Worm (Caenorhabditis elegans) whole organism, young adult: ENCODE data around the gene T05A12.3.

Experiments
- B0035.1 ChIP-seq: sonication (generic microtip); optimal IDR thresholded peaks from 2 replicates; lab custom pipeline; 2016; ENCODE audit warnings: missing genetic modification characterization, mild to moderate bottlenecking, missing compliant biosample characterization, missing genotype, missing genetic modification reagents
- F23B12.7 ChIP-seq: sonication (generic microtip); optimal IDR thresholded peaks from 2 replicates; lab custom pipeline; 2017; ENCODE audit warnings: missing genetic modification characterization, mild to moderate bottlenecking, missing compliant biosample characterization, antibody characterized with exemption, moderate library complexity; ENCODE audit not compliant: insufficient read depth
- F37B4.10 ChIP-seq: fragments of 200-800 bp; sonication (Bioruptor generic); IDR thresholded peaks from 2 replicates; pipeline ENCODE4 v1.3.6; 2022; ENCODE audit warnings: missing genetic modification characterization, missing compliant biosample characterization
- F39B2.1 ChIP-seq: fragments of 200-800 bp; sonication (Bioruptor generic); IDR thresholded peaks from 2 replicates; pipeline ENCODE4 v1.3.6; 2022; ENCODE audit warnings: missing genetic modification reagents, missing genetic modification characterization, missing compliant biosample characterization
- attf-5 ChIP-seq: fragments of 200-800 bp; sonication (Bioruptor generic); optimal IDR thresholded peaks from 2 replicates; lab custom pipeline; 2018; ENCODE audit warnings: mild to moderate bottlenecking, missing genetic modification characterization, missing compliant biosample characterization
- cebp-1 ChIP-seq, 2 experiments: fragments of 200-800 bp in 1 of 2; sonication (Bioruptor generic) in 1 of 2; sonication (generic microtip) in 1 of 2; IDR thresholded peaks in 1 of 2; optimal IDR thresholded peaks in 1 of 2; 2 replicates each; pipeline versions ENCODE4 v1.3.6 to Lab custom; 2017 to 2022; ENCODE audit warnings: missing compliant biosample characterization in 2 of 2, missing genetic modification characterization in 2 of 2, mild to moderate bottlenecking in 1 of 2, missing genetic modification reagents in 1 of 2, moderate library complexity in 1 of 2
- lag-1 ChIP-seq: fragments of 200-800 bp; sonication (Bioruptor generic); IDR thresholded peaks from 2 replicates; pipeline ENCODE4 v1.3.6; 2022; ENCODE audit warnings: missing genetic modification reagents, missing genetic modification characterization, missing compliant biosample characterization
- madf-8 ChIP-seq: fragments of 200-800 bp; sonication (Bioruptor generic); conservative IDR thresholded peaks from 2 replicates; pipeline ENCODE4 v1.3.6; 2022; ENCODE audit warnings: missing genetic modification reagents, missing genetic modification characterization, missing compliant biosample characterization
- mel-28 ChIP-seq: sonication (generic microtip); optimal IDR thresholded peaks from 2 replicates; lab custom pipeline; 2016; ENCODE audit warnings: borderline replicate concordance, mild to moderate bottlenecking, missing genetic modification characterization, missing compliant biosample characterization
- nhr-80 ChIP-seq: sonication (generic microtip); optimal IDR thresholded peaks from 2 replicates; lab custom pipeline; 2016; ENCODE audit warnings: missing genetic modification characterization, missing compliant biosample characterization
- snpc-1.3 ChIP-seq: sonication (generic microtip); optimal IDR thresholded peaks from 2 replicates; lab custom pipeline; 2017; ENCODE audit warnings: missing genetic modification characterization, mild to moderate bottlenecking, missing compliant biosample characterization, antibody characterized with exemption, moderate library complexity, missing genotype, missing genetic modification reagents; ENCODE audit not compliant: insufficient read depth
- snpc-4 ChIP-seq, 5 experiments: fragments of 150-350 bp in 1 of 5; sonication (generic microtip) in 4 of 5; optimal IDR thresholded peaks; 2 replicates each; lab custom pipeline; 2014 to 2018; ENCODE audit warnings: missing genetic modification characterization in 5 of 5, missing biosample characterization in 3 of 5, antibody characterized with exemption in 2 of 5, mild to moderate bottlenecking in 2 of 5, missing compliant biosample characterization in 2 of 5, missing genotype in 2 of 5, moderate library complexity in 2 of 5, missing genetic modification reagents in 1 of 5
- tbp1 ChIP-seq: fragments of 200-800 bp; sonication (Bioruptor generic); optimal IDR thresholded peaks from 2 replicates; lab custom pipeline; 2018; ENCODE audit warnings: mild to moderate bottlenecking, missing genetic modification characterization, missing compliant biosample characterization
- ztf-6 ChIP-seq: fragments of 200-800 bp; sonication (Bioruptor generic); IDR thresholded peaks from 2 replicates; pipeline ENCODE4 v1.3.6; 2022; ENCODE audit warnings: missing genetic modification reagents, missing genetic modification characterization, missing compliant biosample characterization

Gene T05A12.3

DNA sequence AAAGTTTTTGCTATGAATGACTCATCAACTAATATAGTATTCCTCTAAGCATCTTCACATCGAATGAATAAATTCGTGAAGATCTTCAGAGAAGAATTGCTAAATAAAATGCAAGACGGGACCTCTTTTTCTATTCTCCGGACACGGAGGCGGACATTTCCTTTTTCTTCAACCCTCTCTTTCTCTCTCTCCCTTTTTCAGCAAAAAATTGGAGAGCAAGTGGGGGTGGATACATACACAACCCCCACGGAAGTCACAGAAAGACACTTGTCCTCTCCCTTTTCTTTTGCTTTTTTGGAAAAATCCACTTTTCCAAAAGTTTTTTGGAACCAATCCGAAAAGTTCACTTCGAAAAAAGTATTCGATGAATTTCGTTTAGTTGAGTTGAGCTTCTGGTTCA is 52.7 kb downstream of the T05A12.3 start:
- TF ChIP-seq B0035.1 (tag; lab: Kevin White, UChicago) (no peak), F23B12.7 (tag; lab: Kevin White, UChicago) (no peak), tbp1 (no peak), mel-28 (tag; lab: Kevin White, UChicago) (no peak)
- TF ChIP-seq, all 124 proteins: peak for 0

DNA sequence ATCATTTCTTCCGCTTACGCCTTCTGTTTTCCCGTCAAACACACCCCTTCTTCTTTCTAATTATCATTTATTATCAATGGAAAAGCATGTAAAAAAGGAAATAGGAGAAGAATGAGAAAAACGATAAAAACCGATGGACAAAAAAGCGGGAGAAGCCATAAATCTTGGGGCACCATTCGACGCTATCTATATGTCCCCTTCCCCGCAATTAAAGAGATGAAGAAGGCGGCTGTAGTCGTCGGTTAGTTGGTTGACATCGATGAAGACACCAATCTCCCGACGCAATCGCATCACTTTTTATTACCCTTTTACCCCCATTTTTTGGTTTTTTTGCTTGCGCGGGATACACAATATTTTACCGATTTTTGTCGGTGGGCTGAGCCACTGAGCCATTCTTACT is 53.8 kb downstream of the T05A12.3 start:
- TF ChIP-seq F39B2.1 (no peak), F37B4.10 (GFP tag; lab: Robert Waterston, UW) (no peak), nhr-80 (tag; lab: Kevin White, UChicago) (no peak), cebp-1 (GFP tag; IDR thresholded peaks at IDR 0.05; lab: Robert Waterston, UW) (no peak), cebp-1 (tag; optimal IDR thresholded peaks at IDR 0.05; lab: Kevin White, UChicago) (no peak), lag-1 (GFP tag; lab: Robert Waterston, UW) (no peak), ztf-6 (GFP tag; lab: Robert Waterston, UW) (no peak), attf-5 (GFP tag; lab: Kevin White, UChicago) (no peak), snpc-1.3 (no peak), snpc-4 (GFP tag; optimal IDR thresholded peaks at IDR 0.05; lab: Kevin White, UChicago) (no peak), snpc-4 (tag; optimal IDR thresholded peaks at IDR 0.05; lab: Kevin White, UChicago) (no peak), madf-8 (GFP tag; lab: Robert Waterston, UW) (no peak)
